Fruit fly (Drosophila melanogaster) whole organism: ENCODE results near the gene HHEX.

Source experiments
- CG8478 ChIP-seq: fragments of >200 bp; optimal IDR thresholded peaks from 2 replicates; lab custom pipeline; 2018; ENCODE audit warnings: inconsistent platforms
- Dll ChIP-seq: fragments of >200 bp; optimal IDR thresholded peaks from 2 replicates; lab custom pipeline; 2017
- EcR ChIP-seq, 2 experiments: fragments of >200 bp; optimal IDR thresholded peaks; 2 replicates each; lab custom pipeline; 2017; ENCODE audit warnings: missing biosample characterization in 2 of 2, missing genetic modification characterization in 2 of 2, missing genetic modification reagents in 2 of 2
- pan ChIP-seq: fragments of >200 bp; optimal IDR thresholded peaks from 2 replicates; lab custom pipeline; 2017
- psq ChIP-seq: fragments of >200 bp; optimal IDR thresholded peaks from 2 replicates; lab custom pipeline; 2017
- usp ChIP-seq: fragments of >200 bp; optimal IDR thresholded peaks from 2 replicates; lab custom pipeline; 2017; ENCODE audit warnings: missing biosample characterization, missing genetic modification characterization, mixed read lengths

Gene HHEX

dm6 chr3R:21111046-21111480, 30.3 kb upstream of the HHEX start, which contains the start of gene Rab11:
Gene Rab11 (plus strand): TSS chr3R:21111408.
- no peak for TF ChIP-seq psq (lab: Kevin White, UChicago)
- no peak for TF ChIP-seq usp (GFP tag; lab: Kevin White, UChicago)
- no peak for TF ChIP-seq Dll (lab: Kevin White, UChicago)
- TF ChIP-seq EcR (GFP tag; optimal IDR thresholded peaks at IDR 0.05; lab: Kevin White, UChicago) = no peak
- TF ChIP-seq pan = no peak
- TF ChIP-seq CG8478 (lab: Kevin White, UChicago) = no peak

dm6 chr3R:21109712-21110111, 29.0 kb upstream of the HHEX start:
- no peak for TF ChIP-seq CG8478 (lab: Kevin White, UChicago)
- no peak for TF ChIP-seq pan
- no peak for TF ChIP-seq Dll (lab: Kevin White, UChicago)
- no peak for TF ChIP-seq psq (lab: Kevin White, UChicago)
- TF ChIP-seq EcR (GFP tag; optimal IDR thresholded peaks at IDR 0.05; lab: Kevin White, UChicago) = no peak

- TF ChIP-seq EcR (GFP tag; optimal IDR thresholded peaks at IDR 0.05; lab: Kevin White, UChicago) (no peak), pan (no peak), usp (GFP tag; lab: Kevin White, UChicago) (no peak), Dll (lab: Kevin White, UChicago) (no peak), CG8478 (lab: Kevin White, UChicago) (no peak), psq (lab: Kevin White, UChicago) (no peak)
Observed at dm6 chr3R:21107907-21108591, 27.3 kb upstream of the HHEX start, which contains the start of the genes Sec15 and rtet. Gene Sec15 (minus strand): TSS chr3R:21107972. Gene rtet (plus strand): TSS chr3R:21108446.

DNA sequence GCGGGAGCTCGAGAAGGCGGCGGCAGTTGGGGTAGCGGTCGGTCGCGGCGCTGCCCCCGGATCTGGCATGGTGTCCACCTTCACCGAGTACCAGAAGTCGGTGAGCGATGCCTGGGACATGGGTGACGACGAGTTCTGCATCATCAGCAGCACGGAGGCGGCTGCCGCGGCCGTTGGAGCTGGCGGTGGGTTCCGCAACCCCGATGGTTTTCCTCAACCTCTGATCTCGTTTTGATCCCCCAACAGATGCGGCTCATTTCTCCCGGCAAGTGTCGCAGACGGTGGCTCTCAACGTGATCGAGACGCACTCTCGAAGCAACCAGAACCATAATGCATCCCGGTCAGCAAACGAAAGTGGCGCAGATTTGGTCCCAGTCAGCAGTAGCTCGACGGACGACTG, 21.8 kb upstream of the HHEX start:
- no peak for TF ChIP-seq pan
- no peak for TF ChIP-seq EcR (GFP tag; optimal IDR thresholded peaks at IDR 0.05; lab: Kevin White, UChicago)
- TF ChIP-seq psq (lab: Kevin White, UChicago) = no peak
- no peak for TF ChIP-seq CG8478 (lab: Kevin White, UChicago)
- no peak for TF ChIP-seq usp (GFP tag; lab: Kevin White, UChicago)

dm6 chr3R:21101453-21102214, 20.9 kb upstream of the HHEX start, which contains the start of the genes CG7044 and Tbc1d22:
Gene CG7044 (minus strand): TSS chr3R:21101718.
Gene Tbc1d22 (plus strand): TSS chr3R:21102199.
- TF ChIP-seq pan (peak; percentile 89), CG8478 (lab: Kevin White, UChicago) (no peak)

DNA sequence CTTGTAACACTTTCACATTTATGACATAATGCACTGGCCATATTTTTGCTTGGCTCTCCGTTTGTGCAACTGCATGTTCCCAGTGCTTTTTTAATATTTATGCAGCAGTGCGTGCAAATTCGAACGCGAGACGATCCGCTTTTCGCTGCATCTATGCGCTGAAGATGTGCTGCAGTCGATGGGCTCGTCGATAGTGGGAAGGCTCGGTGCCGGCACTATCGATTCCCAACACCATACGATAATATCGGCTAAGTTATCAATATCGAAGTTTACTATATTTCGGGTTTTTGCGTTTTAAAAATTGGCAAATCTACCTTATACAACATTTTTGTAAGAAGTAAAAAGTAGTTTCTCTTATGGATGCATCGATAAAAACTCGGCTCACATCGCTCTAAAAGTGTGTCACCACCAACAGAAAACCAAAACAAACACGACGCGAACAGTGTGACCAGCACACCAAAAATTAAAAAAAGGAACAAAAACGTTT, 16.9 kb upstream of the HHEX start, which contains the start of gene RhoGAP93B:
TSS of gene RhoGAP93B (minus strand) at position 197 of the 487 bp plus-strand sequence.
- TF ChIP-seq CG8478 (lab: Kevin White, UChicago) = no peak
- no peak for TF ChIP-seq pan
- TF ChIP-seq Dll (lab: Kevin White, UChicago) = no peak
- TF ChIP-seq EcR (GFP tag; optimal IDR thresholded peaks at IDR 0.05; lab: Kevin White, UChicago) = no peak
- TF ChIP-seq usp (GFP tag; lab: Kevin White, UChicago) = no peak

dm6 chr3R:21097160-21097559, 16.4 kb upstream of the HHEX start:
- no peak for TF ChIP-seq usp (GFP tag; lab: Kevin White, UChicago)
- TF ChIP-seq psq (lab: Kevin White, UChicago) = no peak
- no peak for TF ChIP-seq Dll (lab: Kevin White, UChicago)
- TF ChIP-seq EcR (GFP tag; optimal IDR thresholded peaks at IDR 0.05; lab: Kevin White, UChicago) = no peak
- TF ChIP-seq CG8478 (lab: Kevin White, UChicago) = no peak
- TF ChIP-seq pan = no peak

DNA sequence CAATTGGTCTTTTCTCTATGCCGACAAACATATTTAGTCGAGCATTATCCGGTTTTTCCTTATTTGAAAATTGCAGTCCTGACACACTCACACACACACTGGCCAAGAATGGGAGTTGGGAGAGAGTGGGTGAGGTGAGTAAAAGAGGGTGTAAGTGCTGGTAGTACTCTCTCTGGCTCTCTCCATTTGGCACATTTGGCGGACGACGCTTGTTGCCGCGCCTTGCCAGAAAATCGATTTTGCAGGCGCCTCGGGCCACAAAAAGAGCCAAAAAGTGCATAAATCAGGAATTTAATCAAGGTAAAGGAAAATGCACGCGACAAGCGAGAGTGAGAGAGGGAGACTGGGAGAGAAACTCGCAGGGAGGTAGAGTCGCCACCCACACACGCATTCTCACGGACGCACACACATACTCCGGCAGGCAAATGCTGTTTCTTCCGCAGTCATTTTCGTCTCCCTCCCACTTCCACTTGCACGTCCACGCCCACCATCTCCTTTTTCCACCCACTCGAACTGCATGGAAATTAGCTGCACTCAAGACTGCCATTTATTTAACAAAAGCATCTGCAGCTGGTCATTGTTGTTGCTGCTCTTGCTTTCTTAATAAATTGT, 15.9 kb upstream of the HHEX start:
- TF ChIP-seq psq (lab: Kevin White, UChicago) = no peak
- TF ChIP-seq pan = no peak
- no peak for TF ChIP-seq usp (GFP tag; lab: Kevin White, UChicago)
- no peak for TF ChIP-seq CG8478 (lab: Kevin White, UChicago)
- TF ChIP-seq EcR (GFP tag; optimal IDR thresholded peaks at IDR 0.05; lab: Kevin White, UChicago) = no peak
- TF ChIP-seq Dll (lab: Kevin White, UChicago) = no peak

- TF ChIP-seq psq (lab: Kevin White, UChicago) = no peak
- TF ChIP-seq Dll (lab: Kevin White, UChicago) = no peak
- no peak for TF ChIP-seq CG8478 (lab: Kevin White, UChicago)
- no peak for TF ChIP-seq usp (GFP tag; lab: Kevin White, UChicago)
- TF ChIP-seq EcR (GFP tag; optimal IDR thresholded peaks at IDR 0.05; lab: Kevin White, UChicago) = no peak
- no peak for TF ChIP-seq pan
Observed at dm6 chr3R:21094292-21094691, 13.6 kb upstream of the HHEX start.

DNA sequence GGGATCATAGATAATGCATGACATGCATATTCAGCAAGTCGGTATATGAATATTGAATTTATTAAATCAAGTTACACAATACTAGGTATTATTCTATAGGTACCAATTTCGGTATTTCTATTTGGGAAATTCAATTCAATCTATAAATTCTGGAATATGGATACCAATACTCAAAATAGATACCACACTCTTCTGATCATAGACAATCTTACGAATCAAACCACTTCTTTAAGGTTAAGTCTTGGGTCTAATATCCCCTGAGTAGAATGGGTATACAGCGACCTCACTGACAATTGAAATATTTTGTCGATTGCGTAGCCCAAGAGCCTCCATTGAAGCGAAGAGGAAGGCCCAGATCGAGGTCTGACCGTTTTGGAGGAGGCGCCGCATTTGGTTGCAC, 12.1 kb upstream of the HHEX start:
- no peak for TF ChIP-seq EcR (GFP tag; optimal IDR thresholded peaks at IDR 0.05; lab: Kevin White, UChicago)
- TF ChIP-seq usp (GFP tag; lab: Kevin White, UChicago) = no peak
- TF ChIP-seq pan = no peak
- TF ChIP-seq psq (lab: Kevin White, UChicago) = no peak
- TF ChIP-seq CG8478 (lab: Kevin White, UChicago) = no peak
- no peak for TF ChIP-seq Dll (lab: Kevin White, UChicago)

- TF ChIP-seq psq (lab: Kevin White, UChicago) (no peak), pan (no peak), CG8478 (lab: Kevin White, UChicago) (no peak), EcR (GFP tag; optimal IDR thresholded peaks at IDR 0.05; lab: Kevin White, UChicago) (no peak), usp (GFP tag; lab: Kevin White, UChicago) (no peak), Dll (lab: Kevin White, UChicago) (no peak)
Observed at dm6 chr3R:21092036-21092435, 11.3 kb upstream of the HHEX start.
